Worm (Caenorhabditis elegans) whole organism, young adult: ENCODE data around the gene F23D12.3.

ENCODE experiments used
- B0019.2 ChIP-seq: fragments of 200-800 bp; sonication (Bioruptor generic); conservative IDR thresholded peaks from 2 replicates; pipeline ENCODE4 v1.3.6; 2022; ENCODE audit warnings: missing genetic modification reagents, missing genetic modification characterization, missing compliant biosample characterization
- B0035.1 ChIP-seq: sonication (generic microtip); optimal IDR thresholded peaks from 2 replicates; lab custom pipeline; 2016; ENCODE audit warnings: missing genetic modification characterization, mild to moderate bottlenecking, missing compliant biosample characterization, missing genotype, missing genetic modification reagents
- B0336.3 ChIP-seq: fragments of 200-800 bp; sonication (Bioruptor generic); IDR thresholded peaks from 2 replicates; pipeline ENCODE4 v1.3.6; 2022; ENCODE audit warnings: missing genetic modification characterization, missing compliant biosample characterization
- F23B12.7 ChIP-seq: sonication (generic microtip); optimal IDR thresholded peaks from 2 replicates; lab custom pipeline; 2017; ENCODE audit warnings: missing genetic modification characterization, mild to moderate bottlenecking, missing compliant biosample characterization, antibody characterized with exemption, moderate library complexity; ENCODE audit not compliant: insufficient read depth
- F49E8.2 ChIP-seq: sonication (generic microtip); optimal IDR thresholded peaks from 3 replicates; lab custom pipeline; 2017; ENCODE audit warnings: missing genetic modification characterization, mild to moderate bottlenecking, missing compliant biosample characterization, antibody characterized with exemption, moderate library complexity; ENCODE audit not compliant: insufficient read depth
- T07F8.4 ChIP-seq: sonication (generic microtip); optimal IDR thresholded peaks from 2 replicates; lab custom pipeline; 2016; ENCODE audit warnings: mild to moderate bottlenecking, missing genetic modification characterization, moderate library complexity, missing compliant biosample characterization
- aptf-3 ChIP-seq: fragments of 200-800 bp; sonication (Bioruptor generic); IDR thresholded peaks from 2 replicates; pipeline ENCODE4 v1.3.6; 2022; ENCODE audit warnings: missing genetic modification characterization, missing compliant biosample characterization
- atf-7 ChIP-seq: sonication (generic microtip); optimal IDR thresholded peaks from 2 replicates; lab custom pipeline; 2017; ENCODE audit warnings: mild to moderate bottlenecking, missing genetic modification characterization, missing compliant biosample characterization
- attf-5 ChIP-seq: fragments of 200-800 bp; sonication (Bioruptor generic); optimal IDR thresholded peaks from 2 replicates; lab custom pipeline; 2018; ENCODE audit warnings: mild to moderate bottlenecking, missing genetic modification characterization, missing compliant biosample characterization
- attf-6 ChIP-seq: fragments of 200-800 bp; sonication (Bioruptor generic); IDR thresholded peaks from 2 replicates; pipeline ENCODE4 v1.3.6; 2022; ENCODE audit warnings: missing genetic modification reagents, missing genetic modification characterization, missing compliant biosample characterization
- cebp-1 ChIP-seq, 2 experiments: fragments of 200-800 bp in 1 of 2; sonication (Bioruptor generic) in 1 of 2; sonication (generic microtip) in 1 of 2; IDR thresholded peaks in 1 of 2; optimal IDR thresholded peaks in 1 of 2; 2 replicates each; pipeline versions ENCODE4 v1.3.6 to Lab custom; 2017 to 2022; ENCODE audit warnings: missing compliant biosample characterization in 2 of 2, missing genetic modification characterization in 2 of 2, mild to moderate bottlenecking in 1 of 2, missing genetic modification reagents in 1 of 2, moderate library complexity in 1 of 2
- cebp-2 ChIP-seq: fragments of 200-800 bp; sonication (Bioruptor generic); IDR thresholded peaks from 2 replicates; pipeline ENCODE4 v1.3.6; 2022; ENCODE audit warnings: missing genetic modification characterization, missing compliant biosample characterization
- ceh-27 ChIP-seq: fragments of 200-800 bp; sonication (Bioruptor generic); optimal IDR thresholded peaks from 2 replicates; lab custom pipeline; 2018; ENCODE audit warnings: mild to moderate bottlenecking, missing genetic modification characterization, moderate library complexity, missing compliant biosample characterization
- ceh-79 ChIP-seq: sonication (generic microtip); optimal IDR thresholded peaks from 2 replicates; lab custom pipeline; 2017; ENCODE audit warnings: mild to moderate bottlenecking, missing genetic modification characterization, missing compliant biosample characterization
- die-1 ChIP-seq: sonication (generic microtip); optimal IDR thresholded peaks from 2 replicates; lab custom pipeline; 2016; ENCODE audit warnings: missing genotype, mild to moderate bottlenecking, missing genetic modification characterization, missing compliant biosample characterization
- dox-1 ChIP-seq: fragments of 200-800 bp; sonication (Bioruptor generic); IDR thresholded peaks from 2 replicates; pipeline ENCODE4 v1.3.6; 2022; ENCODE audit warnings: missing genetic modification reagents, missing genetic modification characterization, missing compliant biosample characterization
- egl-44 ChIP-seq: fragments of 200-800 bp; sonication (Bioruptor generic); IDR thresholded peaks from 2 replicates; pipeline ENCODE4 v1.3.6; 2022; ENCODE audit warnings: missing genetic modification reagents, missing genetic modification characterization, missing compliant biosample characterization
- ekl-4 ChIP-seq: fragments of 200-800 bp; sonication (Bioruptor generic); IDR thresholded peaks from 2 replicates; pipeline ENCODE4 v1.3.6; 2022; ENCODE audit warnings: missing genetic modification reagents, missing genetic modification characterization, missing compliant biosample characterization
- him-1 ChIP-seq: sonication (generic microtip); optimal IDR thresholded peaks from 2 replicates; lab custom pipeline; 2016; ENCODE audit warnings: missing genotype, missing genetic modification reagents, missing genetic modification characterization, missing compliant biosample characterization
- hmg-1.2 ChIP-seq: fragments of 200-800 bp; sonication (Bioruptor generic); IDR thresholded peaks from 2 replicates; pipeline ENCODE4 v1.3.6; 2022; ENCODE audit warnings: missing genetic modification reagents, missing genetic modification characterization, missing compliant biosample characterization
- hmg-20 ChIP-seq: fragments of 200-800 bp; sonication (Bioruptor generic); IDR thresholded peaks from 2 replicates; pipeline ENCODE4 v1.3.6; 2022; ENCODE audit warnings: missing genetic modification reagents, missing genetic modification characterization, missing compliant biosample characterization
- lin-26 ChIP-seq: fragments of 200-800 bp; sonication (Bioruptor generic); IDR thresholded peaks from 2 replicates; pipeline ENCODE4 v1.3.6; 2022; ENCODE audit warnings: missing genetic modification reagents, missing genetic modification characterization, missing compliant biosample characterization
- lin-40 ChIP-seq: sonication (generic microtip); optimal IDR thresholded peaks from 2 replicates; lab custom pipeline; 2016; ENCODE audit warnings: missing genetic modification characterization, mild to moderate bottlenecking, missing compliant biosample characterization, missing genotype, missing genetic modification reagents
- lin-54 ChIP-seq: fragments of 200-800 bp; sonication (Bioruptor generic); optimal IDR thresholded peaks from 2 replicates; lab custom pipeline; 2018; ENCODE audit warnings: mild to moderate bottlenecking, missing genetic modification characterization, missing compliant biosample characterization
- lir-1 ChIP-seq: fragments of 200-800 bp; sonication (Bioruptor generic); conservative IDR thresholded peaks from 2 replicates; pipeline ENCODE4 v1.3.6; 2022; ENCODE audit warnings: missing genetic modification reagents, missing genetic modification characterization, missing compliant biosample characterization
- madf-3 ChIP-seq: fragments of 200-800 bp; sonication (Bioruptor generic); IDR thresholded peaks from 2 replicates; pipeline ENCODE4 v1.3.6; 2022; ENCODE audit warnings: missing genetic modification reagents, missing genetic modification characterization, missing compliant biosample characterization
- mel-28 ChIP-seq: sonication (generic microtip); optimal IDR thresholded peaks from 2 replicates; lab custom pipeline; 2016; ENCODE audit warnings: borderline replicate concordance, mild to moderate bottlenecking, missing genetic modification characterization, missing compliant biosample characterization
- mxl-1 ChIP-seq: sonication (generic microtip); optimal IDR thresholded peaks from 2 replicates; lab custom pipeline; 2016; ENCODE audit warnings: missing genetic modification characterization, missing compliant biosample characterization
- nfyb-1 ChIP-seq: fragments of 200-800 bp; sonication (Bioruptor generic); IDR thresholded peaks from 2 replicates; pipeline ENCODE4 v1.3.6; 2022; ENCODE audit warnings: missing genetic modification reagents, missing genetic modification characterization, missing compliant biosample characterization
- nhr-179 ChIP-seq: sonication (generic microtip); optimal IDR thresholded peaks from 2 replicates; lab custom pipeline; 2016; ENCODE audit warnings: mild to moderate bottlenecking, missing genetic modification characterization, missing compliant biosample characterization
- nhr-80 ChIP-seq: sonication (generic microtip); optimal IDR thresholded peaks from 2 replicates; lab custom pipeline; 2016; ENCODE audit warnings: missing genetic modification characterization, missing compliant biosample characterization
- nhr-90 ChIP-seq: sonication (generic microtip); optimal IDR thresholded peaks from 2 replicates; lab custom pipeline; 2016; ENCODE audit warnings: missing genotype, mild to moderate bottlenecking, missing genetic modification characterization, missing compliant biosample characterization
- pbrm-1 ChIP-seq: fragments of 200-800 bp; sonication (Bioruptor generic); IDR thresholded peaks from 2 replicates; pipeline ENCODE4 v1.3.6; 2022; ENCODE audit warnings: missing genetic modification reagents, missing genetic modification characterization, missing compliant biosample characterization
- rcor-1 ChIP-seq: fragments of 200-800 bp; sonication (Bioruptor generic); IDR thresholded peaks from 2 replicates; pipeline ENCODE4 v1.3.6; 2022; ENCODE audit warnings: missing genetic modification reagents, missing genetic modification characterization, missing compliant biosample characterization
- rec-8 ChIP-seq, 2 experiments: sonication (generic microtip); optimal IDR thresholded peaks; 2 replicates each; lab custom pipeline; 2016; ENCODE audit warnings: mild to moderate bottlenecking in 2 of 2, missing genetic modification characterization in 2 of 2, missing genetic modification reagents in 2 of 2, missing genotype in 2 of 2, missing biosample characterization in 1 of 2, missing compliant biosample characterization in 1 of 2, moderate library complexity in 1 of 2
- repo-1 ChIP-seq: sonication (generic microtip); optimal IDR thresholded peaks from 2 replicates; lab custom pipeline; 2017; ENCODE audit warnings: mild to moderate bottlenecking, missing genetic modification characterization, missing compliant biosample characterization
- rpc-1 ChIP-seq, 2 experiments: fragments of 150-350 bp in 1 of 2; sonication (generic microtip) in 1 of 2; optimal IDR thresholded peaks; 2 replicates each; lab custom pipeline; 2014 to 2018; ENCODE audit warnings: missing biosample characterization in 1 of 2, missing genetic modification characterization in 1 of 2, missing genetic modification reagents in 1 of 2, missing genotype in 1 of 2
- snpc-3.4 ChIP-seq: sonication (generic microtip); optimal IDR thresholded peaks from 2 replicates; lab custom pipeline; 2017; ENCODE audit warnings: missing genetic modification characterization, mild to moderate bottlenecking, missing compliant biosample characterization, antibody characterized with exemption, moderate library complexity, missing genotype, missing genetic modification reagents
- snpc-4 ChIP-seq, 5 experiments: fragments of 150-350 bp in 1 of 5; sonication (generic microtip) in 4 of 5; optimal IDR thresholded peaks; 2 replicates each; lab custom pipeline; 2014 to 2018; ENCODE audit warnings: missing genetic modification characterization in 5 of 5, missing biosample characterization in 3 of 5, antibody characterized with exemption in 2 of 5, mild to moderate bottlenecking in 2 of 5, missing compliant biosample characterization in 2 of 5, missing genotype in 2 of 5, moderate library complexity in 2 of 5, missing genetic modification reagents in 1 of 5
- tbp1 ChIP-seq: fragments of 200-800 bp; sonication (Bioruptor generic); optimal IDR thresholded peaks from 2 replicates; lab custom pipeline; 2018; ENCODE audit warnings: mild to moderate bottlenecking, missing genetic modification characterization, missing compliant biosample characterization
- tlf-1 ChIP-seq: fragments of 200-800 bp; sonication (Bioruptor generic); optimal IDR thresholded peaks from 2 replicates; lab custom pipeline; 2018; ENCODE audit warnings: mild to moderate bottlenecking, missing genetic modification characterization, missing compliant biosample characterization
- unc-130 ChIP-seq: sonication (generic microtip); optimal IDR thresholded peaks from 2 replicates; lab custom pipeline; 2016; ENCODE audit warnings: missing genetic modification reagents, missing genetic modification characterization, missing compliant biosample characterization
- zim-3 ChIP-seq: sonication (generic microtip); optimal IDR thresholded peaks from 2 replicates; lab custom pipeline; 2017; ENCODE audit warnings: mild to moderate bottlenecking, missing genetic modification characterization, moderate library complexity, missing compliant biosample characterization
- ztf-6 ChIP-seq: fragments of 200-800 bp; sonication (Bioruptor generic); IDR thresholded peaks from 2 replicates; pipeline ENCODE4 v1.3.6; 2022; ENCODE audit warnings: missing genetic modification reagents, missing genetic modification characterization, missing compliant biosample characterization

The F23D12.3 gene

DNA sequence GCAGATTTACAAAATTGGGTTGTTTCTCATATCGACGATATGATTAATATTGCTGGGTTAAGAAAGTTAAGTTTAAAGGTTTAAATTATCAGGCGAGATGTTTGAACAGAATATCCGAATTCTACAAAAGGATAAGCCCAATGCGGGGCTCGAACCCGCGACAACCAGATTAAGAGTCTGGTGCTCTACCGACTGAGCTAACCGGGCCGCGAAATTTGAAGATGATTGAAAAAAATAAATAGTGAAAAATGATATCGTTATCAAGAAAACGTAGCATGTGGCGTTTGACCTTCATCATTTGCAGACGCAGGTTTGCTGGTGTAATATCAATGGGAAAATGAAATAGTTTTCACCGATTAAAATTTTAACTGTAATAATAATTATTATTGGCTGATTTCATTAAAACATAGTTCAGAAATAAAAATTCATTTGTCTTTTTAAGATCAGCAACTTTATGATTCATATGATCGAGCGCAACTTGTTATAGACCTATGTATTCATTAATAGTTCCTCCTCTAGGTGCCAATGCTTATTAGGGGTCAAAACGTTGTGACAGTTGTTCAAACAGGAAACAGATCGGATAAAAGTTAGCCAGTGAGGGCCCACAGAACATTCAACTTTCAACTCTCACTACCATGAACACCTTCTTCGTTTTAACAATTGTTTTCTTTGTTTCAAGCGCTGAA is 36.5 kb downstream of the F23D12.3 start, which contains the start of gene M163.11:
TSS of gene M163.11 (plus strand) at position 636 of the 686 bp plus-strand sequence.
- TF ChIP-seq unc-130 (GFP tag; lab: Kevin White, UChicago) (no peak), nhr-179 (tag; lab: Kevin White, UChicago) (no peak), lin-54 (peak; percentile 46), aptf-3 (0 out of 2 replicates have a peak, but pooled peaks have one; percentile 55), F49E8.2 (tag; lab: Kevin White, UChicago) (peak; percentile 40), tbp1 (peak; percentile 91), hmg-1.2 (GFP tag; lab: Robert Waterston, UW) (peak; percentile 69), pbrm-1 (peak; percentile 76), lir-1 (0 out of 2 replicates have a peak, but pooled peaks have one; percentile 21), lin-26 (GFP tag; lab: Robert Waterston, UW) (peak; percentile 96), rcor-1 (GFP tag; lab: Robert Waterston, UW) (peak; percentile 66), ceh-79 (no peak), mel-28 (tag; lab: Kevin White, UChicago) (no peak), snpc-3.4 (tag; lab: Kevin White, UChicago) (peak; percentile 86), him-1 (peak; percentile 14), hmg-20 (GFP tag; lab: Robert Waterston, UW) (peak; percentile 67; the same call in 1 of the 2 replicates), snpc-4 (GFP tag; optimal IDR thresholded peaks at IDR 0.05; lab: Kevin White, UChicago) (peak; percentile 57), snpc-4 (tag; optimal IDR thresholded peaks at IDR 0.05; lab: Kevin White, UChicago) (peak; percentile 8 to 78 (median 44)), rpc-1 (optimal IDR thresholded peaks at IDR 0.05; lab: Kevin White, UChicago) (peak; percentile 85), rpc-1 (tag; optimal IDR thresholded peaks at IDR 0.05; lab: Kevin White, UChicago) (peak; percentile 92), nfyb-1 (peak; percentile 82), tlf-1 (GFP tag; lab: Kevin White, UChicago) (peak; percentile 15), B0336.3 (GFP tag; lab: Robert Waterston, UW) (no peak), lin-40 (tag; lab: Kevin White, UChicago) (peak; percentile 11), nhr-90 (tag; lab: Kevin White, UChicago) (peak; percentile 86), cebp-1 (GFP tag; IDR thresholded peaks at IDR 0.05; lab: Robert Waterston, UW) (0 out of 2 replicates have a peak, but pooled peaks have one; percentile 22), cebp-1 (tag; optimal IDR thresholded peaks at IDR 0.05; lab: Kevin White, UChicago) (peak; percentile 17), B0035.1 (tag; lab: Kevin White, UChicago) (peak; percentile 43), die-1 (tag; lab: Kevin White, UChicago) (peak; percentile 92), dox-1 (GFP tag; lab: Robert Waterston, UW) (peak; percentile 75), attf-6 (GFP tag; lab: Robert Waterston, UW) (0 out of 2 replicates have a peak, but pooled peaks have one; percentile 25), T07F8.4 (tag; lab: Kevin White, UChicago) (peak; percentile 58), attf-5 (peak; percentile 7), nhr-80 (tag; lab: Kevin White, UChicago) (peak; percentile 8), repo-1 (peak; percentile 38), ceh-27 (no peak), F23B12.7 (tag; lab: Kevin White, UChicago) (peak; percentile 9), B0019.2 (no peak), madf-3 (peak; percentile 80; the same call in 1 of the 2 replicates), mxl-1 (peak; percentile 57), egl-44 (0 out of 2 replicates have a peak, but pooled peaks have one; percentile 46), zim-3 (tag; lab: Kevin White, UChicago) (peak; percentile 57), cebp-2 (GFP tag; lab: Robert Waterston, UW) (0 out of 2 replicates have a peak, but pooled peaks have one; percentile 77), rec-8 (tag; optimal IDR thresholded peaks at IDR 0.05; lab: Kevin White, UChicago) (peak; percentile 55 to 57), atf-7 (tag; lab: Kevin White, UChicago) (no peak), ekl-4 (GFP tag; lab: Robert Waterston, UW) (0 out of 2 replicates have a peak, but pooled peaks have one; percentile 55), ztf-6 (GFP tag; lab: Robert Waterston, UW) (0 out of 2 replicates have a peak, but pooled peaks have one; percentile 13)
